Fruit fly (Drosophila melanogaster) whole organism, embryonic: ENCODE measurements around the gene Dop1R2.
A peak's percentile ranks its signal among the peaks of the same experiment; 100 is the strongest.

Source experiments
- Aef1 ChIP-seq: fragments of 200-800 bp; sonication (Bioruptor generic); IDR thresholded peaks from 3 replicates; pipeline ENCODE4 v1.3.6; 2022; ENCODE audit warnings: missing biosample characterization, missing genetic modification characterization
- Bteb2 ChIP-seq: fragments of 200-800 bp; sonication (Bioruptor generic); optimal IDR thresholded peaks from 2 replicates; lab custom pipeline; 2016; ENCODE audit warnings: missing biosample characterization, missing genetic modification characterization
- CG10147 ChIP-seq: fragments of 200-800 bp; sonication (Bioruptor generic); optimal IDR thresholded peaks from 2 replicates; lab custom pipeline; 2019; ENCODE audit warnings: missing biosample characterization, mild to moderate bottlenecking, missing genetic modification characterization, moderate library complexity
- CG10565 ChIP-seq: fragments of 200-800 bp; sonication (Bioruptor generic); optimal IDR thresholded peaks from 3 replicates; lab custom pipeline; 2016; ENCODE audit warnings: missing biosample characterization, mild to moderate bottlenecking, missing genetic modification characterization
- CG12236 ChIP-seq: fragments of 200-800 bp; sonication (Bioruptor generic); optimal IDR thresholded peaks from 2 replicates; lab custom pipeline; 2016; ENCODE audit warnings: missing biosample characterization, missing genetic modification characterization
- CG12299 ChIP-seq: fragments of 200-800 bp; sonication (Bioruptor generic); optimal IDR thresholded peaks from 2 replicates; lab custom pipeline; 2018; ENCODE audit warnings: missing biosample characterization, mild to moderate bottlenecking, missing genetic modification characterization
- CG12391 ChIP-seq: fragments of 200-800 bp; sonication (Bioruptor generic); optimal IDR thresholded peaks from 3 replicates; lab custom pipeline; 2018; ENCODE audit warnings: missing biosample characterization, mild to moderate bottlenecking, missing genetic modification characterization, moderate library complexity
- CG13624 ChIP-seq: fragments of 200-800 bp; sonication (Bioruptor generic); optimal IDR thresholded peaks from 2 replicates; lab custom pipeline; 2016; ENCODE audit warnings: missing biosample characterization, missing genetic modification characterization
- CG13775 ChIP-seq: fragments of 200-800 bp; sonication (Bioruptor generic); optimal IDR thresholded peaks from 3 replicates; lab custom pipeline; 2017; ENCODE audit warnings: missing biosample characterization, mild to moderate bottlenecking, missing genetic modification characterization
- CG14014 ChIP-seq: fragments of 200-800 bp; sonication (Bioruptor generic); IDR thresholded peaks from 2 replicates; pipeline ENCODE4 v1.3.6; 2022; ENCODE audit warnings: missing biosample characterization, missing genetic modification characterization
- CG1603 ChIP-seq: fragments of 200-800 bp; sonication (Bioruptor generic); optimal IDR thresholded peaks from 2 replicates; lab custom pipeline; 2019; ENCODE audit warnings: missing biosample characterization, mild to moderate bottlenecking, missing genetic modification characterization, moderate library complexity
- CG17359 ChIP-seq: fragments of 200-800 bp; sonication (Bioruptor generic); optimal IDR thresholded peaks from 3 replicates; lab custom pipeline; 2018; ENCODE audit warnings: missing biosample characterization, mild to moderate bottlenecking, missing genetic modification characterization, moderate library complexity
- CG17912 ChIP-seq: fragments of 200-800 bp; sonication (Bioruptor generic); optimal IDR thresholded peaks from 2 replicates; lab custom pipeline; 2018; ENCODE audit warnings: missing biosample characterization, mild to moderate bottlenecking, missing genetic modification characterization
- CG18011 ChIP-seq: fragments of 200-800 bp; sonication (Bioruptor generic); optimal IDR thresholded peaks from 2 replicates; lab custom pipeline; 2017; ENCODE audit warnings: missing biosample characterization, missing genetic modification characterization, mild to moderate bottlenecking, moderate library complexity, missing genotype
- CG18476 ChIP-seq: fragments of 200-800 bp; sonication (Bioruptor generic); optimal IDR thresholded peaks from 2 replicates; lab custom pipeline; 2016; ENCODE audit warnings: missing biosample characterization, mild to moderate bottlenecking, missing genetic modification characterization
- CG18764 ChIP-seq: fragments of 200-800 bp; sonication (Bioruptor generic); optimal IDR thresholded peaks from 3 replicates; lab custom pipeline; 2016; ENCODE audit warnings: missing biosample characterization, missing genetic modification characterization
- CG2889 ChIP-seq: fragments of 200-800 bp; sonication (Bioruptor generic); IDR thresholded peaks from 3 replicates; pipeline ENCODE4 v1.3.6; 2022; ENCODE audit warnings: missing biosample characterization, missing genetic modification characterization
- CG4282 ChIP-seq: fragments of 200-800 bp; sonication (Bioruptor generic); optimal IDR thresholded peaks from 2 replicates; lab custom pipeline; 2016; ENCODE audit warnings: missing biosample characterization, missing genetic modification characterization
- CG6791 ChIP-seq: fragments of 200-800 bp; sonication (Bioruptor generic); IDR thresholded peaks from 3 replicates; pipeline ENCODE4 v1.3.6; 2022; ENCODE audit warnings: missing biosample characterization, missing genetic modification characterization; ENCODE audit not compliant: partially characterized antibody
- CG9876 ChIP-seq: fragments of 200-800 bp; sonication (Bioruptor generic); optimal IDR thresholded peaks from 2 replicates; lab custom pipeline; 2016; ENCODE audit warnings: missing biosample characterization, missing genetic modification characterization
- D19A ChIP-seq: fragments of 200-800 bp; optimal IDR thresholded peaks from 3 replicates; lab custom pipeline; 2019; ENCODE audit warnings: missing biosample characterization, mild to moderate bottlenecking, missing genetic modification characterization, moderate library complexity
- D19B ChIP-seq: fragments of 200-800 bp; sonication (Bioruptor generic); optimal IDR thresholded peaks from 2 replicates; lab custom pipeline; 2017; ENCODE audit warnings: missing biosample characterization, mild to moderate bottlenecking, missing genetic modification characterization
- Dip3 ChIP-seq: fragments of 200-800 bp; sonication (Bioruptor generic); optimal IDR thresholded peaks from 3 replicates; lab custom pipeline; 2016; ENCODE audit warnings: missing biosample characterization, missing genetic modification characterization
- Fer1 ChIP-seq: fragments of 200-800 bp; sonication (Bioruptor generic); optimal IDR thresholded peaks from 2 replicates; lab custom pipeline; 2017; ENCODE audit warnings: missing biosample characterization, mild to moderate bottlenecking, missing genetic modification characterization
- Gug ChIP-seq: fragments of 200-800 bp; sonication (Bioruptor generic); IDR thresholded peaks from 4 replicates; pipeline ENCODE4 v1.3.6; 2022; ENCODE audit warnings: missing biosample characterization, missing genetic modification characterization
- H15 ChIP-seq: fragments of 200-800 bp; sonication (Bioruptor generic); IDR thresholded peaks from 3 replicates; pipeline ENCODE4 v1.3.6; 2022; ENCODE audit warnings: missing biosample characterization, missing genetic modification characterization
- HmgZ ChIP-seq: fragments of 200-800 bp; sonication (Bioruptor generic); optimal IDR thresholded peaks from 2 replicates; lab custom pipeline; 2018; ENCODE audit warnings: missing biosample characterization, mild to moderate bottlenecking, missing genetic modification characterization
- Hmr ChIP-seq: fragments of 200-800 bp; sonication (Bioruptor generic); optimal IDR thresholded peaks from 3 replicates; lab custom pipeline; 2017; ENCODE audit warnings: mild to moderate bottlenecking, missing biosample characterization, missing genetic modification reagents, missing genetic modification characterization
- Med ChIP-seq: fragments of 200-800 bp; sonication (Bioruptor generic); peaks from one replicate; lab custom pipeline; 2016; ENCODE audit warnings: missing biosample characterization, missing genetic modification characterization, mild to moderate bottlenecking, inconsistent platforms, moderate library complexity
- Myb ChIP-seq: fragments of 200-800 bp; sonication (Bioruptor generic); optimal IDR thresholded peaks from 2 replicates; lab custom pipeline; 2016; ENCODE audit warnings: missing biosample characterization, missing genetic modification characterization
- Xbp1 ChIP-seq: fragments of 200-800 bp; sonication (Bioruptor generic); optimal IDR thresholded peaks from 3 replicates; lab custom pipeline; 2016; ENCODE audit warnings: missing biosample characterization, mild to moderate bottlenecking, missing genetic modification characterization
- cad ChIP-seq: fragments of >200 bp; optimal IDR thresholded peaks from 2 replicates; lab custom pipeline; 2017; ENCODE audit warnings: missing biosample characterization, missing genetic modification characterization
- cas ChIP-seq: fragments of 200-800 bp; sonication (Bioruptor generic); IDR thresholded peaks from 2 replicates; pipeline ENCODE4 v1.3.6; 2022; ENCODE audit warnings: missing biosample characterization, missing genetic modification characterization
- caup ChIP-seq: fragments of 200-800 bp; sonication (Bioruptor generic); optimal IDR thresholded peaks from 3 replicates; lab custom pipeline; 2017; ENCODE audit warnings: missing biosample characterization, mild to moderate bottlenecking, missing genetic modification characterization, moderate library complexity; ENCODE audit not compliant: severe bottlenecking
- crp ChIP-seq, 2 experiments: fragments of 200-800 bp; sonication (Bioruptor generic); optimal IDR thresholded peaks; 2 replicates in 1 of 2; 3 replicates in 1 of 2; lab custom pipeline; 2017; ENCODE audit warnings: missing biosample characterization in 2 of 2, missing genetic modification characterization in 2 of 2, mild to moderate bottlenecking in 1 of 2, moderate library complexity in 1 of 2
- dimm ChIP-seq: fragments of 200-800 bp; sonication (Bioruptor generic); IDR thresholded peaks from 2 replicates; pipeline ENCODE4 v1.3.6; 2022; ENCODE audit warnings: missing biosample characterization, missing genetic modification characterization
- fru ChIP-seq: fragments of >200 bp; optimal IDR thresholded peaks from 2 replicates; lab custom pipeline; 2017
- gfzf ChIP-seq: fragments of 200-800 bp; sonication (Bioruptor generic); optimal IDR thresholded peaks from 2 replicates; lab custom pipeline; 2016; ENCODE audit warnings: missing biosample characterization, mild to moderate bottlenecking, missing genetic modification characterization, moderate library complexity
- hb ChIP-seq: fragments of 200-800 bp; sonication (Bioruptor generic); IDR thresholded peaks from 3 replicates; pipeline ENCODE4 v1.3.6; 2022; ENCODE audit warnings: missing biosample characterization, missing genetic modification characterization; ENCODE audit not compliant: partially characterized antibody
- jing ChIP-seq: fragments of 200-800 bp; sonication (Bioruptor generic); optimal IDR thresholded peaks from 2 replicates; lab custom pipeline; 2018; ENCODE audit warnings: missing biosample characterization, mild to moderate bottlenecking, missing genetic modification characterization
- kah ChIP-seq: fragments of 200-800 bp; sonication (Bioruptor generic); optimal IDR thresholded peaks from 2 replicates; lab custom pipeline; 2018; ENCODE audit warnings: missing biosample characterization, mild to moderate bottlenecking, missing genetic modification characterization
- knrl ChIP-seq: fragments of 200-800 bp; sonication (Bioruptor generic); IDR thresholded peaks from 3 replicates; pipeline ENCODE4 v1.3.6; 2022; ENCODE audit warnings: missing biosample characterization, missing genetic modification characterization; ENCODE audit not compliant: partially characterized antibody
- nerfin-2 ChIP-seq: fragments of 200-800 bp; sonication (Bioruptor generic); IDR thresholded peaks from 2 replicates; pipeline ENCODE4 v1.3.6; 2022; ENCODE audit warnings: missing biosample characterization, missing genetic modification characterization; ENCODE audit not compliant: partially characterized antibody
- pum ChIP-seq: fragments of 200-800 bp; sonication (Bioruptor generic); optimal IDR thresholded peaks from 2 replicates; lab custom pipeline; 2016; ENCODE audit warnings: missing biosample characterization, missing genetic modification characterization
- tap ChIP-seq: fragments of 200-800 bp; optimal IDR thresholded peaks from 3 replicates; lab custom pipeline; 2019; ENCODE audit warnings: missing biosample characterization, mild to moderate bottlenecking, missing genetic modification characterization, moderate library complexity
- tgo ChIP-seq: fragments of 200-800 bp; sonication (Bioruptor generic); IDR thresholded peaks from 3 replicates; pipeline ENCODE4 v1.3.6; 2022; ENCODE audit warnings: missing biosample characterization, missing genetic modification characterization
- trh ChIP-seq: fragments of 200-800 bp; sonication (Bioruptor generic); optimal IDR thresholded peaks from 2 replicates; lab custom pipeline; 2016; ENCODE audit warnings: missing biosample characterization, missing genetic modification characterization
- unpg ChIP-seq: fragments of 200-800 bp; sonication (Bioruptor generic); optimal IDR thresholded peaks from 3 replicates; lab custom pipeline; 2018; ENCODE audit warnings: missing biosample characterization, mild to moderate bottlenecking, missing genetic modification characterization, moderate library complexity
- vvl ChIP-seq: fragments of 200-800 bp; sonication (Bioruptor generic); IDR thresholded peaks from 2 replicates; pipeline ENCODE4 v1.3.6; 2022; ENCODE audit warnings: missing biosample characterization, missing genetic modification characterization
- zf30C ChIP-seq: fragments of 200-800 bp; sonication (Bioruptor generic); optimal IDR thresholded peaks from 3 replicates; lab custom pipeline; 2018; ENCODE audit warnings: missing biosample characterization, mild to moderate bottlenecking, missing genetic modification characterization

Dop1R2 gene

dm6 chr3R:29591481-29592138 is 68.2 kb downstream of the Dop1R2 start, which contains the start of gene alph (continued):
- TF ChIP-seq hb (GFP tag; lab: Robert Waterston, UW), result peak; percentile 97
- TF ChIP-seq CG18764 (GFP tag; lab: Kevin White, UChicago), result peak; percentile 20
- TF ChIP-seq gfzf (GFP tag; lab: Kevin White, UChicago), result peak; percentile 53
- TF ChIP-seq kah, result no peak
- peak; percentile 17 for TF ChIP-seq CG13775 (GFP tag; lab: Kevin White, UChicago)
- peak; percentile 8 for TF ChIP-seq CG18476 (GFP tag; lab: Kevin White, UChicago)
- peak; percentile 61 for TF ChIP-seq vvl
- TF ChIP-seq CG10565, result no peak
- TF ChIP-seq crp (GFP tag; optimal IDR thresholded peaks at IDR 0.05; lab: Kevin White, UChicago), result peak in 1 of 2 experiments; percentile 59
- TF ChIP-seq Gug, result peak; percentile 37; the same call in 1 of the 4 replicates
- TF ChIP-seq CG18011 (GFP tag; lab: Kevin White, UChicago), result no peak
- TF ChIP-seq Med, result peak; percentile 86
- TF ChIP-seq knrl, result peak; percentile 98
- no peak for TF ChIP-seq fru (lab: Kevin White, UChicago)
- TF ChIP-seq CG10147 (GFP tag; lab: Kevin White, UChicago), result peak; percentile 7
- TF ChIP-seq CG12391 (tag; lab: Kevin White, UChicago), result peak; percentile 51
- peak; percentile 13 for TF ChIP-seq D19A (tag; lab: Kevin White, UChicago)
- peak; percentile 85 for TF ChIP-seq CG1603 (tag; lab: Kevin White, UChicago)
- no peak for TF ChIP-seq CG2889 (GFP tag; lab: Robert Waterston, UW)
- TF ChIP-seq tap, result no peak
- peak; percentile 89 for TF ChIP-seq zf30C
- no peak for TF ChIP-seq cas (GFP tag; lab: Robert Waterston, UW)
- TF ChIP-seq D19B (GFP tag; lab: Kevin White, UChicago), result no peak
- peak; percentile 51 for TF ChIP-seq Dip3 (GFP tag; lab: Kevin White, UChicago)
- no peak for TF ChIP-seq jing (GFP tag; lab: Kevin White, UChicago)
- peak; percentile 45 for TF ChIP-seq unpg
- TF ChIP-seq Myb (GFP tag; lab: Kevin White, UChicago), result peak; percentile 51
- no peak for TF ChIP-seq H15 (GFP tag; lab: Robert Waterston, UW)
- TF ChIP-seq CG12299 (tag; lab: Kevin White, UChicago), result no peak
- TF ChIP-seq Fer1 (GFP tag; lab: Kevin White, UChicago), result peak; percentile 22
- peak; percentile 99 for TF ChIP-seq CG6791 (GFP tag; lab: Robert Waterston, UW)
- no peak for TF ChIP-seq CG17912 (GFP tag; lab: Kevin White, UChicago)
- no peak for TF ChIP-seq pum
- TF ChIP-seq CG4282 (GFP tag; lab: Kevin White, UChicago), result no peak
- TF ChIP-seq Hmr, result peak; percentile 61
- TF ChIP-seq cad (GFP tag; lab: Kevin White, UChicago), result no peak
- TF ChIP-seq caup (GFP tag; lab: Kevin White, UChicago), result peak; percentile 19
- TF ChIP-seq Xbp1, result peak; percentile 57
- TF ChIP-seq Bteb2 (GFP tag; lab: Kevin White, UChicago), result peak; percentile 15
- TF ChIP-seq Aef1, result no peak
- TF ChIP-seq nerfin-2 (GFP tag; lab: Robert Waterston, UW), result peak; percentile 93
- peak; percentile 10; the same call in 1 of the 2 replicates for TF ChIP-seq CG14014 (GFP tag; lab: Robert Waterston, UW)
- no peak for TF ChIP-seq dimm (GFP tag; lab: Robert Waterston, UW)
- peak; percentile 40 for TF ChIP-seq CG13624 (GFP tag; lab: Kevin White, UChicago)
- peak; percentile 85 for TF ChIP-seq HmgZ
- peak; percentile 17 for TF ChIP-seq CG9876 (GFP tag; lab: Kevin White, UChicago)
- TF ChIP-seq CG17359 (tag; lab: Kevin White, UChicago), result peak; percentile 42
- TF ChIP-seq tgo (GFP tag; lab: Robert Waterston, UW), result no peak
- peak; percentile 1 for TF ChIP-seq CG12236 (GFP tag; lab: Kevin White, UChicago)
- no peak for TF ChIP-seq trh (GFP tag; lab: Kevin White, UChicago)
